Worm (Caenorhabditis elegans) whole organism, L4 larva: ENCODE measurements around the gene T11F8.12.

Experiments used
- F44E2.7 ChIP-seq: fragments of 200-800 bp; sonication (Bioruptor generic); IDR thresholded peaks from 2 replicates; pipeline ENCODE4 v2.1.2; 2022; ENCODE audit warnings: missing genetic modification characterization, missing compliant biosample characterization
- T20F7.1 ChIP-seq: fragments of 200-800 bp; sonication (Bioruptor generic); optimal IDR thresholded peaks from 2 replicates; lab custom pipeline; 2018; ENCODE audit warnings: mild to moderate bottlenecking, missing genetic modification characterization, missing compliant biosample characterization
- ZK546.5 ChIP-seq, 2 experiments: sonication (generic microtip); optimal IDR thresholded peaks; 2 replicates each; lab custom pipeline; 2017; ENCODE audit warnings: missing biosample characterization in 2 of 2, missing genetic modification characterization in 2 of 2
- nhr-10 ChIP-seq: fragments of 150-350 bp; optimal IDR thresholded peaks from 2 replicates; lab custom pipeline; 2014; ENCODE audit warnings: missing biosample characterization, missing genetic modification characterization
- snpc-4 ChIP-seq: fragments of 150-350 bp; optimal IDR thresholded peaks from 2 replicates; lab custom pipeline; 2014; ENCODE audit warnings: missing biosample characterization, missing genetic modification characterization
- zag-1 ChIP-seq: fragments of 150-350 bp; optimal IDR thresholded peaks from 2 replicates; lab custom pipeline; 2014; ENCODE audit warnings: missing biosample characterization, missing genetic modification characterization
- zfp-2 ChIP-seq: sonication (generic microtip); optimal IDR thresholded peaks from 2 replicates; lab custom pipeline; 2016; ENCODE audit warnings: mild to moderate bottlenecking, missing genetic modification characterization, missing compliant biosample characterization

DNA sequence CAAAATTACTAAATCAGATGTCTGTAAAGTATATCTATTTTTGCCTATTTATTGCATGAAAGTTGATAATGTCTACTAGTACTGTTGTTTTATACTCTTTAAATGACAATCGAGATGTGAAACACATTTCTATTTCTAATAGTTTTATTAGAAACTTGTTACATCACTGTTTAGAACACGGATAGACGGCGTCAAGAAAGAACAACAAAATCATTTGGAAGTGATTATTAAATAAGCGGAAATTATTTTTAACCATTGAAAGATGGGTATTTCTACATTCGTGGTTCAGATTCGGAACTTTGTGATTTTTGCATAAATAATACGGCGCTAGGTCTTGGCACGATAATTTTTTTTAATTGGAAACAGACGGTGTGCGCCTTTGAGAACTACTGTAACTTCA lies 9.0 kb downstream of the T11F8.12 start:
- no peak for TF ChIP-seq snpc-4 (tag; lab: Kevin White, UChicago)
- no peak for TF ChIP-seq T20F7.1 (GFP tag; lab: Kevin White, UChicago)
- TF ChIP-seq ZK546.5 (tag; optimal IDR thresholded peaks at IDR 0.05; lab: Kevin White, UChicago) = no peak
- TF ChIP-seq zag-1 = no peak
- TF ChIP-seq nhr-10 (tag; lab: Kevin White, UChicago) = no peak
- no peak for TF ChIP-seq zfp-2 (tag; lab: Kevin White, UChicago)
- TF ChIP-seq F44E2.7 (GFP tag; lab: Robert Waterston, UW) = no peak
